Worm (Caenorhabditis elegans) whole organism, L2 larva: ENCODE results near the gene K04F1.9.

ENCODE experiments used
- aly-2 ChIP-seq: fragments of 150-350 bp; optimal IDR thresholded peaks from 2 replicates; lab custom pipeline; 2014; ENCODE audit warnings: missing biosample characterization, missing genetic modification characterization
- lsy-2 ChIP-seq, 2 experiments: fragments of 150-350 bp in 1 of 2; sonication (generic microtip) in 1 of 2; optimal IDR thresholded peaks; 2 replicates each; lab custom pipeline; 2014 to 2017; ENCODE audit warnings: missing biosample characterization in 2 of 2, missing genetic modification characterization in 2 of 2

ce11 chrV:1643886-1644285 lies 21.1 kb upstream of the K04F1.9 start, which contains the start of gene alh-2:
- TF ChIP-seq lsy-2 (tag; optimal IDR thresholded peaks at IDR 0.05; lab: Kevin White, UChicago) (no peak), aly-2 (no peak)
